Fruit fly (Drosophila melanogaster): ENCODE data around the gene CG6073.

CG6073 gene

dm6 chr3R:26188708-26189107 is at the start of gene CG6073 (continued):
- TF ChIP-seq CG7963 (GFP tag; IDR thresholded peaks at IDR 0.05; ENCODE audit: partially characterized antibody) = no peak
- no peak for TF ChIP-seq CG12391 (tag; optimal IDR thresholded peaks at IDR 0.05)
- TF ChIP-seq ash1 (GFP tag; optimal IDR thresholded peaks at IDR 0.05) = no peak
- peak; percentile 39 for TF ChIP-seq repo (GFP tag; optimal IDR thresholded peaks at IDR 0.05)
- peak; percentile 26 for TF ChIP-seq CG18619 (GFP tag; optimal IDR thresholded peaks at IDR 0.05)
- TF ChIP-seq HLH3B (GFP tag; IDR thresholded peaks at IDR 0.05) = no peak
- no peak for TF ChIP-seq grn (GFP tag; optimal IDR thresholded peaks at IDR 0.05)
- TF ChIP-seq amos (GFP tag; IDR thresholded peaks at IDR 0.05; ENCODE audit: partially characterized antibody) = peak; percentile 57
- no peak; the same call in 1 of the 2 replicates for TF ChIP-seq lmd (GFP tag; IDR thresholded peaks at IDR 0.05)
- TF ChIP-seq CG8290 (GFP tag; optimal IDR thresholded peaks at IDR 0.05) = no peak
- TF ChIP-seq CG8290 (tag; optimal IDR thresholded peaks at IDR 0.05) = peak in 1 of 2 experiments; percentile 91
- no peak for TF ChIP-seq Nf-YA (GFP tag; IDR thresholded peaks at IDR 0.05)
- TF ChIP-seq tin (GFP tag; optimal IDR thresholded peaks at IDR 0.05) = no peak
- TF ChIP-seq CG8281 (tag; optimal IDR thresholded peaks at IDR 0.05) = no peak
- no peak for TF ChIP-seq CG30020 (tag; optimal IDR thresholded peaks at IDR 0.05)
- TF ChIP-seq B-H2 (GFP tag; optimal IDR thresholded peaks at IDR 0.05) = peak; percentile 52
- TF ChIP-seq ham (GFP tag; IDR thresholded peaks at IDR 0.05) = no peak
- TF ChIP-seq CG9817 (tag; optimal IDR thresholded peaks at IDR 0.05) = peak; percentile 55
- no peak for TF ChIP-seq Hr78 (GFP tag; optimal IDR thresholded peaks at IDR 0.05)
- TF ChIP-seq CG10654 (GFP tag; optimal IDR thresholded peaks at IDR 0.05) = peak; percentile 12
- peak; percentile 43 for TF ChIP-seq Dp (GFP tag; optimal IDR thresholded peaks at IDR 0.05)
- TF ChIP-seq CG8924 (tag; optimal IDR thresholded peaks at IDR 0.05) = no peak
- peak; percentile 18 for TF ChIP-seq caup (GFP tag; optimal IDR thresholded peaks at IDR 0.05; ENCODE audit: severe bottlenecking)
- peak; percentile 76 for TF ChIP-seq abd-A (tag; optimal IDR thresholded peaks at IDR 0.05)
- TF ChIP-seq HmgZ (tag; optimal IDR thresholded peaks at IDR 0.05) = peak; percentile 89
- TF ChIP-seq CG6175 (GFP tag; IDR thresholded peaks at IDR 0.05) = 0 out of 3 replicates have a peak, but pooled peaks have one; percentile 11
- TF ChIP-seq CG31388 (GFP tag; optimal IDR thresholded peaks at IDR 0.05) = no peak
- TF ChIP-seq crol (GFP tag; IDR thresholded peaks at IDR 0.05) = no peak
- TF ChIP-seq Dip3 (GFP tag; optimal IDR thresholded peaks at IDR 0.05) = peak; percentile 36
- TF ChIP-seq CG9215 (GFP tag; IDR thresholded peaks at IDR 0.05) = peak; percentile 50
- no peak for TF ChIP-seq az2 (GFP tag; optimal IDR thresholded peaks at IDR 0.05)
- TF ChIP-seq lola (GFP tag; optimal IDR thresholded peaks at IDR 0.05) = no peak
- TF ChIP-seq Oaz (GFP tag; IDR thresholded peaks at IDR 0.05) = no peak
- peak; percentile 62 for TF ChIP-seq HLH54F (GFP tag; optimal IDR thresholded peaks at IDR 0.05)
- TF ChIP-seq dysf (GFP tag; IDR thresholded peaks at IDR 0.05) = peak; percentile 49; the same call in 2 of the 3 replicates
- TF ChIP-seq CG11560 (tag; IDR thresholded peaks at IDR 0.05) = peak; percentile 69; the same call in 2 of the 3 replicates
- TF ChIP-seq Six4 (GFP tag; optimal IDR thresholded peaks at IDR 0.05) = no peak
- TF ChIP-seq CG32532 (GFP tag; IDR thresholded peaks at IDR 0.05) = 0 out of 2 replicates have a peak, but pooled peaks have one; percentile 22
- no peak for TF ChIP-seq sna (GFP tag; IDR thresholded peaks at IDR 0.05; ENCODE audit: partially characterized antibody)
- TF ChIP-seq CG4707 (GFP tag; optimal IDR thresholded peaks at IDR 0.05) = no peak
- TF ChIP-seq CG15696 (tag; optimal IDR thresholded peaks at IDR 0.05) = peak; percentile 48
- TF ChIP-seq Pdp1 (GFP tag; optimal IDR thresholded peaks at IDR 0.05) = peak; percentile 15 to 69
- no peak for TF ChIP-seq Elba2 (GFP tag; optimal IDR thresholded peaks at IDR 0.05)
- TF ChIP-seq ro (GFP tag; IDR thresholded peaks at IDR 0.05) = no peak
- no peak for TF ChIP-seq Lpt (GFP tag; optimal IDR thresholded peaks at IDR 0.05)
- peak; percentile 29 for TF ChIP-seq her (GFP tag; optimal IDR thresholded peaks at IDR 0.05)
- no peak for TF ChIP-seq toy (GFP tag; IDR thresholded peaks at IDR 0.05)
- peak; percentile 55 for TF ChIP-seq CG8478 (optimal IDR thresholded peaks at IDR 0.05)
- TF ChIP-seq CG9437 (GFP tag; optimal IDR thresholded peaks at IDR 0.05) = no peak
- no peak for TF ChIP-seq Taf1 (GFP tag; IDR thresholded peaks at IDR 0.05)
- peak; percentile 14 for TF ChIP-seq disco-r (GFP tag; optimal IDR thresholded peaks at IDR 0.05)
- TF ChIP-seq CG1233 (GFP tag; optimal IDR thresholded peaks at IDR 0.05) = no peak
